Worm (Caenorhabditis elegans) whole organism, L1 larva: ENCODE data around the gene degl-1.

Experiments used
- Y116A8C.19 ChIP-seq: sonication (generic microtip); optimal IDR thresholded peaks from 2 replicates; lab custom pipeline; 2016; ENCODE audit warnings: missing compliant biosample characterization, missing genetic modification characterization, borderline replicate concordance
- ama-1 ChIP-seq: fragments of 150-350 bp; optimal IDR thresholded peaks from 2 replicates; lab custom pipeline; 2014
- blmp-1 ChIP-seq: fragments of 150-350 bp; optimal IDR thresholded peaks from 2 replicates; lab custom pipeline; 2014; ENCODE audit warnings: missing biosample characterization, missing genetic modification characterization
- ceh-82 ChIP-seq, 3 experiments: fragments of 150-350 bp in 1 of 3; sonication (generic microtip) in 2 of 3; optimal IDR thresholded peaks; 2 replicates each; lab custom pipeline; 2014 to 2017; ENCODE audit warnings: missing biosample characterization in 3 of 3, missing genetic modification characterization in 3 of 3
- egl-27 ChIP-seq, 2 experiments: fragments of 150-350 bp in 1 of 2; sonication (generic microtip); optimal IDR thresholded peaks; 3 replicates each; lab custom pipeline; 2017 to 2018; ENCODE audit warnings: missing biosample characterization in 2 of 2, missing genetic modification characterization in 2 of 2, missing genetic modification reagents in 2 of 2
- mab-9 ChIP-seq: fragments of 200-800 bp; sonication (Bioruptor generic); IDR thresholded peaks from 2 replicates; pipeline ENCODE4 v1.3.6; 2022; ENCODE audit warnings: missing genetic modification reagents, missing genetic modification characterization, missing compliant biosample characterization
- mdl-1 ChIP-seq, 2 experiments: fragments of 150-350 bp; optimal IDR thresholded peaks; 2 replicates each; lab custom pipeline; 2014 to 2017; ENCODE audit warnings: missing biosample characterization in 2 of 2, missing genetic modification characterization in 2 of 2, inconsistent platforms in 1 of 2
- mep-1 ChIP-seq: fragments of 150-350 bp; optimal IDR thresholded peaks from 2 replicates; lab custom pipeline; 2014; ENCODE audit warnings: missing biosample characterization, missing genetic modification characterization
- nhr-71 ChIP-seq: sonication (generic microtip); optimal IDR thresholded peaks from 2 replicates; lab custom pipeline; 2016; ENCODE audit warnings: mild to moderate bottlenecking, missing genetic modification characterization, moderate library complexity, missing compliant biosample characterization
- nhr-76 ChIP-seq: sonication (generic microtip); optimal IDR thresholded peaks from 2 replicates; lab custom pipeline; 2017; ENCODE audit warnings: missing biosample characterization, missing genetic modification characterization
- nhr-84 ChIP-seq: sonication (generic microtip); optimal IDR thresholded peaks from 2 replicates; lab custom pipeline; 2017; ENCODE audit warnings: missing biosample characterization, missing genetic modification characterization
- unc-62 ChIP-seq: fragments of 150-350 bp; optimal IDR thresholded peaks from 2 replicates; lab custom pipeline; 2014; ENCODE audit warnings: missing biosample characterization, missing genetic modification reagents, missing genetic modification characterization
- xbp-1 ChIP-seq: sonication (generic microtip); optimal IDR thresholded peaks from 2 replicates; lab custom pipeline; 2016; ENCODE audit warnings: missing genetic modification characterization, missing compliant biosample characterization

DNA sequence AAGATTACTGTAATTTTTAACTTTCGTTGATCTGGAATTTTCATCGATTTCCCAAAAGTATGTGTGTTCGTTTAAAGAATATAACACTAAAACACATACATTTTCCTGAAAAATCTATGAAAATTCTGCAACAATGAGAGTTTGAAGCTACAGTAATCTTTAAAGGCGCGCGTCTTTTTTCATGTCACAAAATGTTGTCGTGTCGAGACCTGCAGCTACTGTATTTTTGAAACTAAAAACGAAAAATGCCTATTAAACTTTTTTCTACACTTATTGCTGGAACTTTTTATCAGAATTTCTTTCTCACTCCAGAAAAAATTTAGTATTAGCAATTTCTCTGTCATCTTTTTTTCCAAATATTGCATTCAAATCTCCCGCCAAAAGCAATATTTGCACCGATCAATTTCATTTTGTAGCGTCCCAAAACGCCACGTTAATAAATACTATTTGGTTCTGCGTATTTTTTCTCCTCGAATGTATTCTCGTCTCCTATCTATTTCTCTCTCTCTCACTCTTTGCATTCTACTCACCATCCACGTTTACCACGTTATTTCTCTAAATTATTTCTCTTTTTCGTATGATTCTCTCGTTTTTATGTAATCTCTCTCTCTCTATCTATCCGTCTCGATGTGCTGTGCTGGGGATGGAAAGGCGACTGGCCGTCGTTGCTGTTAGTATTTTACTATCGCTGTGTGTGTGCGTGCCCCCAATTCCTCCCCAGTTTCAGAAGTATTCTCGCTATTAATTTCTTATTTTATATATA lies 15.3 kb upstream of the degl-1 start, which contains the start of gene melo-1:
- TF ChIP-seq mdl-1 (tag; optimal IDR thresholded peaks at IDR 0.05; lab: Kevin White, UChicago) (peak in 1 of 2 experiments; percentile 37), mep-1 (tag; lab: Kevin White, UChicago) (peak; percentile 81), nhr-71 (tag; lab: Kevin White, UChicago) (peak; percentile 74), ceh-82 (tag; optimal IDR thresholded peaks at IDR 0.05; lab: Kevin White, UChicago) (peak in 2 of 3 experiments; percentile 46 to 59), nhr-84 (tag; lab: Kevin White, UChicago) (no peak), Y116A8C.19 (no peak), xbp-1 (tag; lab: Kevin White, UChicago) (peak; percentile 46), ama-1 (lab: Kevin White, UChicago) (no peak), egl-27 (tag; optimal IDR thresholded peaks at IDR 0.05; lab: Kevin White, UChicago) (no peak), unc-62 (GFP tag; lab: Kevin White, UChicago) (no peak), blmp-1 (tag; lab: Kevin White, UChicago) (peak; percentile 43), nhr-76 (tag; lab: Kevin White, UChicago) (no peak), mab-9 (GFP tag; lab: Robert Waterston, UW) (no peak)
